Fruit fly (Drosophila melanogaster) whole organism, embryonic: Measurements from ENCODE around the gene CG32026.

ENCODE experiments used
- ATbp ChIP-seq: fragments of 200-800 bp; sonication (Bioruptor generic); optimal IDR thresholded peaks from 2 replicates; lab custom pipeline; 2017; ENCODE audit warnings: missing biosample characterization, mild to moderate bottlenecking, missing genetic modification characterization, missing genetic modification reagents
- CG12769 ChIP-seq: fragments of 200-800 bp; sonication (Bioruptor generic); optimal IDR thresholded peaks from 2 replicates; lab custom pipeline; 2019; ENCODE audit warnings: missing biosample characterization, mild to moderate bottlenecking, missing genetic modification characterization, moderate library complexity
- CG13894 ChIP-seq: fragments of 200-800 bp; sonication (Bioruptor generic); optimal IDR thresholded peaks from 3 replicates; lab custom pipeline; 2018; ENCODE audit warnings: missing biosample characterization, mild to moderate bottlenecking, missing genetic modification characterization, moderate library complexity
- CG15479 ChIP-seq: fragments of 200-800 bp; sonication (Bioruptor generic); optimal IDR thresholded peaks from 3 replicates; lab custom pipeline; 2019; ENCODE audit warnings: missing biosample characterization, mild to moderate bottlenecking, missing genetic modification characterization, moderate library complexity
- CG1603 ChIP-seq: fragments of 200-800 bp; sonication (Bioruptor generic); optimal IDR thresholded peaks from 2 replicates; lab custom pipeline; 2019; ENCODE audit warnings: missing biosample characterization, mild to moderate bottlenecking, missing genetic modification characterization, moderate library complexity
- CG6813 ChIP-seq: fragments of 200-800 bp; sonication (Bioruptor generic); optimal IDR thresholded peaks from 2 replicates; lab custom pipeline; 2017; ENCODE audit warnings: missing biosample characterization, missing genetic modification characterization, mild to moderate bottlenecking, moderate library complexity, missing genetic modification reagents
- CG9437 ChIP-seq: fragments of 200-800 bp; sonication (Bioruptor generic); optimal IDR thresholded peaks from 2 replicates; lab custom pipeline; 2018; ENCODE audit warnings: missing biosample characterization, mild to moderate bottlenecking, missing genetic modification characterization
- CG9609 ChIP-seq: fragments of 200-800 bp; sonication (Bioruptor generic); optimal IDR thresholded peaks from 3 replicates; lab custom pipeline; 2016; ENCODE audit warnings: missing biosample characterization, missing genetic modification characterization
- CTCF ChIP-seq: fragments of 200-800 bp; sonication (Bioruptor generic); optimal IDR thresholded peaks from 2 replicates; lab custom pipeline; 2017; ENCODE audit warnings: missing biosample characterization, mild to moderate bottlenecking, missing genetic modification characterization, moderate library complexity
- Eip74EF ChIP-seq, 2 experiments: fragments of 200-800 bp in 1 of 2; fragments of >200 bp in 1 of 2; sonication (Bioruptor generic) in 1 of 2; optimal IDR thresholded peaks; 2 replicates each; lab custom pipeline; 2017 to 2019; ENCODE audit warnings: missing biosample characterization in 2 of 2, missing genetic modification characterization in 2 of 2, mild to moderate bottlenecking in 1 of 2, moderate library complexity in 1 of 2
- HLHmδ ChIP-seq: fragments of 200-800 bp; sonication (Bioruptor generic); optimal IDR thresholded peaks from 2 replicates; lab custom pipeline; 2018; ENCODE audit warnings: missing biosample characterization, mild to moderate bottlenecking, missing genetic modification characterization, moderate library complexity
- Hmr ChIP-seq: fragments of 200-800 bp; sonication (Bioruptor generic); optimal IDR thresholded peaks from 3 replicates; lab custom pipeline; 2017; ENCODE audit warnings: mild to moderate bottlenecking, missing biosample characterization, missing genetic modification reagents, missing genetic modification characterization
- NfI ChIP-seq: fragments of 200-800 bp; sonication (Bioruptor generic); optimal IDR thresholded peaks from 3 replicates; lab custom pipeline; 2018; ENCODE audit warnings: missing biosample characterization, mild to moderate bottlenecking, missing genetic modification characterization, moderate library complexity
- Poxn ChIP-seq: fragments of 200-800 bp; sonication (Bioruptor generic); IDR thresholded peaks from 2 replicates; pipeline ENCODE4 v1.3.6; 2022; ENCODE audit warnings: missing biosample characterization, missing genetic modification characterization
- Ssrp ChIP-seq: fragments of 200-800 bp; sonication (Bioruptor generic); optimal IDR thresholded peaks from 2 replicates; lab custom pipeline; 2018; ENCODE audit warnings: missing biosample characterization, mild to moderate bottlenecking, missing genetic modification characterization, moderate library complexity
- abd-A ChIP-seq: fragments of 200-800 bp; sonication (Bioruptor generic); optimal IDR thresholded peaks from 3 replicates; lab custom pipeline; 2019; ENCODE audit warnings: missing biosample characterization, mild to moderate bottlenecking, missing genetic modification characterization, moderate library complexity
- bbx ChIP-seq: fragments of 200-800 bp; sonication (Bioruptor generic); IDR thresholded peaks from 2 replicates; pipeline ENCODE4 v1.3.6; 2022; ENCODE audit warnings: missing biosample characterization, missing genetic modification characterization; ENCODE audit not compliant: partially characterized antibody
- cg ChIP-seq: fragments of 200-800 bp; sonication (Bioruptor generic); optimal IDR thresholded peaks from 3 replicates; lab custom pipeline; 2019; ENCODE audit warnings: missing biosample characterization, mild to moderate bottlenecking, missing genetic modification characterization, moderate library complexity
- chinmo ChIP-seq: fragments of 200-800 bp; sonication (Bioruptor generic); IDR thresholded peaks from 4 replicates; pipeline ENCODE4 v1.3.6; 2022; ENCODE audit warnings: missing biosample characterization, missing genetic modification characterization; ENCODE audit not compliant: partially characterized antibody
- ci ChIP-seq: fragments of 200-800 bp; sonication (Bioruptor generic); IDR thresholded peaks from 3 replicates; pipeline ENCODE4 v1.3.6; 2022; ENCODE audit warnings: missing biosample characterization, missing genetic modification characterization
- eve ChIP-seq, 2 experiments: fragments of >200 bp; optimal IDR thresholded peaks; 2 replicates each; lab custom pipeline; 2017; ENCODE audit warnings: missing biosample characterization in 2 of 2, missing genetic modification characterization in 2 of 2
- exex ChIP-seq: fragments of 200-800 bp; sonication (Bioruptor generic); optimal IDR thresholded peaks from 4 replicates; lab custom pipeline; 2018; ENCODE audit warnings: missing biosample characterization, mild to moderate bottlenecking, missing genetic modification characterization, moderate library complexity
- grn ChIP-seq: fragments of 200-800 bp; sonication (Bioruptor generic); optimal IDR thresholded peaks from 3 replicates; lab custom pipeline; 2017; ENCODE audit warnings: missing biosample characterization, missing genetic modification characterization
- kni ChIP-seq: fragments of 200-800 bp; sonication (Bioruptor generic); optimal IDR thresholded peaks from 3 replicates; lab custom pipeline; 2017; ENCODE audit warnings: mild to moderate bottlenecking, missing biosample characterization, missing genetic modification reagents, missing genetic modification characterization
- lab ChIP-seq: fragments of 200-800 bp; sonication (Bioruptor generic); optimal IDR thresholded peaks from 3 replicates; lab custom pipeline; 2017; ENCODE audit warnings: missing biosample characterization, missing genetic modification characterization, mild to moderate bottlenecking, moderate library complexity, missing genetic modification reagents
- lola ChIP-seq, 3 experiments: fragments of >200 bp in 2 of 3; fragments of 200-800 bp in 1 of 3; sonication (Bioruptor generic) in 1 of 3; optimal IDR thresholded peaks; 2 replicates each; lab custom pipeline; 2017 to 2019; ENCODE audit warnings: missing biosample characterization in 3 of 3, missing genetic modification characterization in 3 of 3, mild to moderate bottlenecking in 1 of 3, moderate library complexity in 1 of 3
- mirr ChIP-seq: fragments of 200-800 bp; sonication (Bioruptor generic); optimal IDR thresholded peaks from 3 replicates; lab custom pipeline; 2018; ENCODE audit warnings: missing biosample characterization, mild to moderate bottlenecking, missing genetic modification characterization
- nerfin-1 ChIP-seq: fragments of 200-800 bp; sonication (Bioruptor generic); optimal IDR thresholded peaks from 3 replicates; lab custom pipeline; 2019; ENCODE audit warnings: missing biosample characterization, mild to moderate bottlenecking, missing genetic modification characterization, moderate library complexity
- sd ChIP-seq: fragments of 200-800 bp; sonication (Bioruptor generic); optimal IDR thresholded peaks from 3 replicates; lab custom pipeline; 2018; ENCODE audit warnings: missing biosample characterization, mild to moderate bottlenecking, missing genetic modification characterization, moderate library complexity
- sens ChIP-seq: fragments of 200-800 bp; sonication (Bioruptor generic); peaks from one replicate; lab custom pipeline; 2016; ENCODE audit warnings: missing biosample characterization, missing genetic modification characterization
- tin ChIP-seq: fragments of 200-800 bp; sonication (Bioruptor generic); optimal IDR thresholded peaks from 3 replicates; lab custom pipeline; 2016; ENCODE audit warnings: missing biosample characterization, missing genetic modification characterization
- trem ChIP-seq: fragments of 200-800 bp; optimal IDR thresholded peaks from 3 replicates; lab custom pipeline; 2019; ENCODE audit warnings: missing biosample characterization, mild to moderate bottlenecking, missing genetic modification characterization, moderate library complexity
- vvl ChIP-seq: fragments of 200-800 bp; sonication (Bioruptor generic); IDR thresholded peaks from 2 replicates; pipeline ENCODE4 v1.3.6; 2022; ENCODE audit warnings: missing biosample characterization, missing genetic modification characterization
- wek ChIP-seq: fragments of 200-800 bp; sonication (Bioruptor generic); optimal IDR thresholded peaks from 3 replicates; lab custom pipeline; 2018; ENCODE audit warnings: missing biosample characterization, mild to moderate bottlenecking, missing genetic modification characterization, moderate library complexity

The CG32026 gene

DNA sequence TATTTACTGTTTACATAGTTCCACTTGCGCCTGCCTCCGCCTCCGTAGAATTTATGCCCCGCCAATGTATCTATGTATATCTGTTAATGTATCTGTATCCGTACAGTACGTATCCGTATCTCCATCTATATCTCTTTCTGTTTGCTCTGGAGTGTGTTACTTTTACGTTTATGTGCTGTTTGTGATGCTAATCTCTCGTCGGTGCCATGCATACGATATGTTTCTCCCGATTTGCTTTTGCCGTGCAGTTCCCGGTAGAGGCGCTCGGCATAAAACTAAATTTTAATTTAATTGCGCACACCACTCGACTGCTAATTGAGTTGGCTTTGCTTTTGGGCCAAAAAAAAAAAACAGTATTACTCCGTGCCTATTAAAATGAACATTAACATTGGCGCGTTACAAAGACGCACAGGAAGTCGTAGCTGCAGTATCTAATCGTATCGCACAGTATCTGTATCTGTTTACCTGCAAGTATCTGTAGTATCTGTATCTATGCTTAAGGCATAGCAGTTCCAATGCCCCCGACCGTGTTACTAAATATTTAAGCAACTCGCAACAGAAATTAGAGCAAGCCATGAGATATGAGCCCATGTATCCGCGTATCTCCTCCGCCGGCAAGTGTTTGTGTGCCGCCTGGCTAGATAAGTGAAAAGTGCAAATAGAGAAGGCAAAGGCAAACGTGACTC is 6.1 kb upstream of the CG32026 start:
- TF ChIP-seq Poxn (GFP tag; lab: Robert Waterston, UW) (no peak), Ssrp (tag; lab: Kevin White, UChicago) (peak; percentile 0), Hmr (GFP tag; lab: Kevin White, UChicago) (peak; percentile 16), CG15479 (GFP tag; lab: Kevin White, UChicago) (peak; percentile 46), CG6813 (GFP tag; lab: Kevin White, UChicago) (peak; percentile 31), wek (GFP tag; lab: Kevin White, UChicago) (peak; percentile 25), abd-A (tag; lab: Kevin White, UChicago) (peak; percentile 21), sens (GFP tag; lab: Kevin White, UChicago) (peak; percentile 46), lola (GFP tag; optimal IDR thresholded peaks at IDR 0.05; lab: Kevin White, UChicago) (peak in 1 of 3 experiments; percentile 34), CG1603 (peak; percentile 19), nerfin-1 (tag; lab: Kevin White, UChicago) (peak; percentile 3), lab (GFP tag; lab: Kevin White, UChicago) (peak; percentile 4), CTCF (GFP tag; lab: Kevin White, UChicago) (peak; percentile 5), CG9437 (GFP tag; lab: Kevin White, UChicago) (no peak), kni (peak; percentile 4), trem (tag; lab: Kevin White, UChicago) (no peak), ci (GFP tag; lab: Robert Waterston, UW) (peak; percentile 7; the same call in 1 of the 3 replicates), CG9609 (GFP tag; lab: Kevin White, UChicago) (no peak), tin (GFP tag; lab: Kevin White, UChicago) (no peak), HLHmδ (GFP tag; lab: Kevin White, UChicago) (peak; percentile 18), vvl (GFP tag; lab: Robert Waterston, UW) (peak; percentile 35; the same call in 1 of the 2 replicates), grn (GFP tag; lab: Kevin White, UChicago) (peak; percentile 70), ATbp (GFP tag; lab: Kevin White, UChicago) (peak; percentile 0), NfI (GFP tag; lab: Kevin White, UChicago) (no peak), exex (tag; lab: Kevin White, UChicago) (peak; percentile 34), eve (GFP tag; optimal IDR thresholded peaks at IDR 0.05; lab: Kevin White, UChicago) (peak in 1 of 2 experiments; percentile 55), mirr (GFP tag; lab: Kevin White, UChicago) (peak; percentile 29)

- 0 out of 2 replicates have a peak, but pooled peaks have one; percentile 7 for TF ChIP-seq bbx (GFP tag; lab: Robert Waterston, UW)
- peak; percentile 56 for TF ChIP-seq sd
- TF ChIP-seq vvl (GFP tag; lab: Robert Waterston, UW), result peak; percentile 63; the same call in 1 of the 2 replicates
- peak; percentile 17 for TF ChIP-seq CG12769
- peak; percentile 78; the same call in 2 of the 4 replicates for TF ChIP-seq chinmo (GFP tag; lab: Robert Waterston, UW)
- TF ChIP-seq cg, result no peak
- no peak for TF ChIP-seq Eip74EF (GFP tag; optimal IDR thresholded peaks at IDR 0.05; lab: Kevin White, UChicago)
- peak; percentile 62 for TF ChIP-seq CG13894 (tag; lab: Kevin White, UChicago)
- TF ChIP-seq abd-A (tag; lab: Kevin White, UChicago), result peak; percentile 20
These were observed 5.3 kb upstream of the CG32026 start for dm6 chr3L:8830954-8831353.
